Fruit fly (Drosophila melanogaster): ENCODE measurements around the gene CG11555.

The CG11555 gene

DNA sequence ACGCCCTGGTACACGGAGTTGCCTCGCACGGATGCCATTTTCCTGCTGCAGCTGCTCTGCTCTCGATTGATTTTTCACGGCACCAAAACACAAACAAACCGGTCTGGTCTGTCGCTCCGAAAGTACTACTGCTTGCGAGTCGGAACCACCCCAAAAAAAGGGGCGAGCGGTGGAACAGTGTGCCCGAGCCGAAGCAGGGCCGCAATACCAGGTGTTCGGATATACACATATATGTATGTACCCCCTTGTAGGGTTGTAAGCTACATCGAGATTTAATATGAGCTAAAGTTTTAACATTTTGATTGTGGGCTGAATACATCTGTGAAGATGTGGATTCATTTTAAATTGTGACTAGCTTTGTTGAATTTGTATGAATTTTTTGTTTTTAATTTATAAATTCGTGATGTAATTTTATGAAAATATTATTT is 12.0 kb downstream of the CG11555 start (continued):
- no peak for TF ChIP-seq CG4730 (GFP tag; IDR thresholded peaks at IDR 0.05)
- TF ChIP-seq CG8290 (GFP tag; optimal IDR thresholded peaks at IDR 0.05), result peak; percentile 59
- TF ChIP-seq CG8290 (tag; optimal IDR thresholded peaks at IDR 0.05), result peak; percentile 8 to 88
- TF ChIP-seq CG11560 (tag; IDR thresholded peaks at IDR 0.05), result no peak
- no peak for TF ChIP-seq CG10959 (GFP tag; IDR thresholded peaks at IDR 0.05)
- TF ChIP-seq gfzf (GFP tag; optimal IDR thresholded peaks at IDR 0.05), result peak; percentile 85
- no peak for TF ChIP-seq CG1024 (GFP tag; IDR thresholded peaks at IDR 0.05)
- TF ChIP-seq Six4 (GFP tag; optimal IDR thresholded peaks at IDR 0.05), result peak; percentile 28
- no peak for TF ChIP-seq pros (GFP tag; optimal IDR thresholded peaks at IDR 0.05)
- TF ChIP-seq Atf3 (GFP tag; optimal IDR thresholded peaks at IDR 0.05), result no peak
- peak; percentile 1 for TF ChIP-seq BtbVII (GFP tag; optimal IDR thresholded peaks at IDR 0.05)
- TF ChIP-seq Oaz (GFP tag; IDR thresholded peaks at IDR 0.05), result no peak
- peak; percentile 39 for TF ChIP-seq scrt (GFP tag; optimal IDR thresholded peaks at IDR 0.05)
- peak; percentile 75 for TF ChIP-seq vvl (GFP tag; IDR thresholded peaks at IDR 0.05)
- no peak for TF ChIP-seq fru (optimal IDR thresholded peaks at IDR 0.05)
- peak; percentile 48 for TF ChIP-seq CG4707 (GFP tag; optimal IDR thresholded peaks at IDR 0.05)
- no peak for TF ChIP-seq lov (optimal IDR thresholded peaks at IDR 0.05)
- 0 out of 3 replicates have a peak, but pooled peaks have one; percentile 47 for TF ChIP-seq lov (GFP tag; IDR thresholded peaks at IDR 0.05)
- peak; percentile 8 for TF ChIP-seq dm (GFP tag; optimal IDR thresholded peaks at IDR 0.05)
- peak; percentile 37 for TF ChIP-seq MTF-1 (GFP tag; optimal IDR thresholded peaks at IDR 0.05; ENCODE audit: borderline replicate concordance)
- TF ChIP-seq CG12104 (GFP tag; optimal IDR thresholded peaks at IDR 0.05), result no peak
- peak; percentile 3 for TF ChIP-seq CG13775 (GFP tag; optimal IDR thresholded peaks at IDR 0.05)
- TF ChIP-seq lola (GFP tag; optimal IDR thresholded peaks at IDR 0.05), result peak in 1 of 3 experiments; percentile 36
- 0 out of 2 replicates have a peak, but pooled peaks have one; percentile 15 for TF ChIP-seq hbn (GFP tag; IDR thresholded peaks at IDR 0.05; ENCODE audit: partially characterized antibody)
- TF ChIP-seq so (GFP tag; IDR thresholded peaks at IDR 0.05), result no peak; the same call in 2 of the 3 replicates
- 0 out of 2 replicates have a peak, but pooled peaks have one; percentile 14 for TF ChIP-seq tna (GFP tag; IDR thresholded peaks at IDR 0.05; ENCODE audit: partially characterized antibody)
- no peak for TF ChIP-seq CG15011 (GFP tag; optimal IDR thresholded peaks at IDR 0.05)
- no peak for TF ChIP-seq mld (GFP tag; IDR thresholded peaks at IDR 0.05; ENCODE audit: partially characterized antibody)
- no peak for TF ChIP-seq nerfin-2 (GFP tag; IDR thresholded peaks at IDR 0.05; ENCODE audit: partially characterized antibody)
- no peak for TF ChIP-seq Gsc (GFP tag; IDR thresholded peaks at IDR 0.05)
- peak; percentile 12 for TF ChIP-seq pum (GFP tag; optimal IDR thresholded peaks at IDR 0.05)
- TF ChIP-seq CG1647 (GFP tag; optimal IDR thresholded peaks at IDR 0.05), result no peak
- TF ChIP-seq CG31388 (GFP tag; optimal IDR thresholded peaks at IDR 0.05), result no peak
- peak; percentile 42 for TF ChIP-seq az2 (GFP tag; optimal IDR thresholded peaks at IDR 0.05)
- TF ChIP-seq kni (GFP tag; optimal IDR thresholded peaks at IDR 0.05), result no peak
- TF ChIP-seq CG12769 (tag; optimal IDR thresholded peaks at IDR 0.05), result peak; percentile 69
- TF ChIP-seq zf30C (GFP tag; optimal IDR thresholded peaks at IDR 0.05), result no peak
- no peak for TF ChIP-seq sqz (GFP tag; optimal IDR thresholded peaks at IDR 0.05)
- TF ChIP-seq D (optimal IDR thresholded peaks at IDR 0.05), result no peak
- peak; percentile 12 for TF ChIP-seq D (GFP tag; optimal IDR thresholded peaks at IDR 0.05)
- peak; percentile 13 for TF ChIP-seq jumu (GFP tag; optimal IDR thresholded peaks at IDR 0.05)
- TF ChIP-seq CG12299 (tag; optimal IDR thresholded peaks at IDR 0.05), result peak; percentile 28
- TF ChIP-seq CG34376 (GFP tag; optimal IDR thresholded peaks at IDR 0.05), result peak; percentile 51
- peak; percentile 62 for TF ChIP-seq CG10431 (GFP tag; optimal IDR thresholded peaks at IDR 0.05)
- TF ChIP-seq CG3065 (GFP tag; optimal IDR thresholded peaks at IDR 0.05), result peak; percentile 60
- TF ChIP-seq unpg (GFP tag; optimal IDR thresholded peaks at IDR 0.05), result peak; percentile 58
- TF ChIP-seq ham (GFP tag; IDR thresholded peaks at IDR 0.05), result no peak
- TF ChIP-seq Dad (GFP tag; optimal IDR thresholded peaks at IDR 0.05), result peak; percentile 5
- 0 out of 2 replicates have a peak, but pooled peaks have one; percentile 27 for TF ChIP-seq wdn (GFP tag; IDR thresholded peaks at IDR 0.05)
- no peak for TF ChIP-seq croc (GFP tag; conservative IDR thresholded peaks at IDR 0.05)
- TF ChIP-seq Hr51 (GFP tag; optimal IDR thresholded peaks at IDR 0.05), result peak; percentile 47 to 56
